Fruit fly (Drosophila melanogaster) whole organism, embryonic: ENCODE results near the gene nuf.

Experiments used
- Asciz ChIP-seq: fragments of 200-800 bp; sonication (Bioruptor generic); optimal IDR thresholded peaks from 2 replicates; lab custom pipeline; 2017; ENCODE audit warnings: missing biosample characterization, mild to moderate bottlenecking, missing genetic modification characterization, missing genetic modification reagents
- BEAF-32 ChIP-seq: fragments of 200-800 bp; sonication (Bioruptor generic); optimal IDR thresholded peaks from 3 replicates; lab custom pipeline; 2017; ENCODE audit warnings: missing biosample characterization, missing genetic modification characterization, mild to moderate bottlenecking, moderate library complexity, missing genetic modification reagents
- Blimp-1 ChIP-seq: fragments of 200-800 bp; sonication (Bioruptor generic); optimal IDR thresholded peaks from 3 replicates; lab custom pipeline; 2018; ENCODE audit warnings: missing biosample characterization, missing genetic modification characterization, mild to moderate bottlenecking, moderate library complexity, missing genetic modification reagents
- CG10366 ChIP-seq: fragments of 200-800 bp; sonication (Bioruptor generic); IDR thresholded peaks from 2 replicates; pipeline ENCODE4 v1.3.6; 2022; ENCODE audit warnings: missing biosample characterization, missing genetic modification characterization
- CG11398 ChIP-seq: fragments of 200-800 bp; sonication (Bioruptor generic); optimal IDR thresholded peaks from 2 replicates; lab custom pipeline; 2016; ENCODE audit warnings: missing biosample characterization, missing genetic modification characterization
- CG11504 ChIP-seq: fragments of 200-800 bp; sonication (Bioruptor generic); optimal IDR thresholded peaks from 3 replicates; lab custom pipeline; 2019; ENCODE audit warnings: missing biosample characterization, mild to moderate bottlenecking, missing genetic modification characterization, moderate library complexity
- CG12219 ChIP-seq: fragments of 200-800 bp; sonication (Bioruptor generic); optimal IDR thresholded peaks from 3 replicates; lab custom pipeline; 2018; ENCODE audit warnings: missing biosample characterization, mild to moderate bottlenecking, missing genetic modification characterization
- CG14050 ChIP-seq: fragments of 200-800 bp; sonication (Bioruptor generic); IDR thresholded peaks from 3 replicates; pipeline ENCODE4 v1.3.6; 2022; ENCODE audit warnings: missing biosample characterization, missing genetic modification characterization
- CG1603 ChIP-seq: fragments of 200-800 bp; sonication (Bioruptor generic); optimal IDR thresholded peaks from 2 replicates; lab custom pipeline; 2019; ENCODE audit warnings: missing biosample characterization, mild to moderate bottlenecking, missing genetic modification characterization, moderate library complexity
- CG1792 ChIP-seq: fragments of 200-800 bp; sonication (Bioruptor generic); optimal IDR thresholded peaks from 2 replicates; lab custom pipeline; 2016; ENCODE audit warnings: missing biosample characterization, missing genetic modification characterization
- CG2129 ChIP-seq: fragments of 200-800 bp; sonication (Bioruptor generic); IDR thresholded peaks from 2 replicates; pipeline ENCODE4 v1.3.6; 2022; ENCODE audit warnings: missing biosample characterization, missing genetic modification characterization; ENCODE audit not compliant: partially characterized antibody
- CG3065 ChIP-seq: fragments of 200-800 bp; sonication (Bioruptor generic); optimal IDR thresholded peaks from 2 replicates; lab custom pipeline; 2016; ENCODE audit warnings: missing biosample characterization, missing genetic modification characterization
- CG32767 ChIP-seq: fragments of 200-800 bp; sonication (Bioruptor generic); IDR thresholded peaks from 2 replicates; pipeline ENCODE4 v1.3.6; 2022; ENCODE audit warnings: missing biosample characterization, missing genetic modification characterization
- CG5245 ChIP-seq: fragments of 200-800 bp; sonication (Bioruptor generic); optimal IDR thresholded peaks from 3 replicates; lab custom pipeline; 2016; ENCODE audit warnings: missing biosample characterization, missing genetic modification characterization
- CG6689 ChIP-seq: fragments of 200-800 bp; sonication (Bioruptor generic); IDR thresholded peaks from 2 replicates; pipeline ENCODE4 v1.3.6; 2022; ENCODE audit warnings: missing biosample characterization, missing genetic modification characterization
- CG6765 ChIP-seq: fragments of 200-800 bp; sonication (Bioruptor generic); optimal IDR thresholded peaks from 3 replicates; lab custom pipeline; 2017; ENCODE audit warnings: missing biosample characterization, mild to moderate bottlenecking, missing genetic modification characterization
- CG7928 ChIP-seq: fragments of 200-800 bp; sonication (Bioruptor generic); optimal IDR thresholded peaks from 2 replicates; lab custom pipeline; 2017; ENCODE audit warnings: missing biosample characterization, mild to moderate bottlenecking, missing genetic modification characterization
- CG8281 ChIP-seq: fragments of 200-800 bp; sonication (Bioruptor generic); optimal IDR thresholded peaks from 2 replicates; lab custom pipeline; 2018; ENCODE audit warnings: missing biosample characterization, mild to moderate bottlenecking, missing genetic modification characterization, moderate library complexity
- CG9876 ChIP-seq: fragments of 200-800 bp; sonication (Bioruptor generic); optimal IDR thresholded peaks from 2 replicates; lab custom pipeline; 2016; ENCODE audit warnings: missing biosample characterization, missing genetic modification characterization
- D19B ChIP-seq: fragments of 200-800 bp; sonication (Bioruptor generic); optimal IDR thresholded peaks from 2 replicates; lab custom pipeline; 2017; ENCODE audit warnings: missing biosample characterization, mild to moderate bottlenecking, missing genetic modification characterization
- Dad ChIP-seq: fragments of 200-800 bp; sonication (Bioruptor generic); optimal IDR thresholded peaks from 3 replicates; lab custom pipeline; 2016; ENCODE audit warnings: missing biosample characterization, missing genetic modification characterization
- Drgx ChIP-seq: fragments of 200-800 bp; sonication (Bioruptor generic); IDR thresholded peaks from 2 replicates; pipeline ENCODE4 v1.3.6; 2022; ENCODE audit warnings: missing biosample characterization, missing genetic modification characterization
- Hand ChIP-seq: fragments of 200-800 bp; sonication (Bioruptor generic); optimal IDR thresholded peaks from 2 replicates; lab custom pipeline; 2017; ENCODE audit warnings: mild to moderate bottlenecking, missing biosample characterization, missing genetic modification reagents, missing genetic modification characterization
- MTF-1 ChIP-seq: fragments of 200-800 bp; sonication (Bioruptor generic); optimal IDR thresholded peaks from 2 replicates; lab custom pipeline; 2018; ENCODE audit warnings: missing biosample characterization, mild to moderate bottlenecking, missing genetic modification characterization, borderline replicate concordance
- Mrtf ChIP-seq: fragments of 200-800 bp; sonication (Bioruptor generic); IDR thresholded peaks from 3 replicates; pipeline ENCODE4 v1.3.6; 2022; ENCODE audit warnings: missing biosample characterization, missing genetic modification characterization
- Oaz ChIP-seq: fragments of 200-800 bp; sonication (Bioruptor generic); IDR thresholded peaks from 2 replicates; pipeline ENCODE4 v1.3.6; 2022; ENCODE audit warnings: missing biosample characterization, missing genetic modification characterization
- Rx ChIP-seq: fragments of 200-800 bp; sonication (Bioruptor generic); IDR thresholded peaks from 2 replicates; pipeline ENCODE4 v1.3.6; 2022; ENCODE audit warnings: missing biosample characterization, missing genetic modification characterization
- Scr ChIP-seq: fragments of 200-800 bp; sonication (Bioruptor generic); IDR thresholded peaks from 2 replicates; pipeline ENCODE4 v1.3.6; 2022; ENCODE audit warnings: missing biosample characterization, missing genetic modification characterization; ENCODE audit not compliant: partially characterized antibody
- Sry-δ ChIP-seq: fragments of 200-800 bp; sonication (Bioruptor generic); optimal IDR thresholded peaks from 2 replicates; lab custom pipeline; 2016; ENCODE audit warnings: missing biosample characterization, missing genetic modification characterization
- Xbp1 ChIP-seq: fragments of 200-800 bp; sonication (Bioruptor generic); optimal IDR thresholded peaks from 3 replicates; lab custom pipeline; 2016; ENCODE audit warnings: missing biosample characterization, mild to moderate bottlenecking, missing genetic modification characterization
- amos ChIP-seq: fragments of 200-800 bp; sonication (Bioruptor generic); IDR thresholded peaks from 2 replicates; pipeline ENCODE4 v1.3.6; 2022; ENCODE audit warnings: missing biosample characterization, missing genetic modification characterization; ENCODE audit not compliant: partially characterized antibody
- az2 ChIP-seq: fragments of 200-800 bp; sonication (Bioruptor generic); optimal IDR thresholded peaks from 3 replicates; lab custom pipeline; 2016; ENCODE audit warnings: missing biosample characterization, missing genetic modification characterization
- bigmax ChIP-seq: fragments of 200-800 bp; sonication (Bioruptor generic); optimal IDR thresholded peaks from 2 replicates; lab custom pipeline; 2018; ENCODE audit warnings: missing biosample characterization, mild to moderate bottlenecking, missing genetic modification characterization
- cato ChIP-seq: fragments of 200-800 bp; sonication (Bioruptor generic); optimal IDR thresholded peaks from 2 replicates; lab custom pipeline; 2016; ENCODE audit warnings: missing biosample characterization, missing genetic modification characterization, borderline replicate concordance
- dysf ChIP-seq: fragments of 200-800 bp; sonication (Bioruptor generic); IDR thresholded peaks from 3 replicates; pipeline ENCODE4 v1.3.6; 2022; ENCODE audit warnings: missing biosample characterization, missing genetic modification characterization
- fd96Cb ChIP-seq: fragments of 200-800 bp; sonication (Bioruptor generic); optimal IDR thresholded peaks from 2 replicates; lab custom pipeline; 2018; ENCODE audit warnings: missing biosample characterization, mild to moderate bottlenecking, missing genetic modification characterization, moderate library complexity
- gsb ChIP-seq: fragments of 200-800 bp; sonication (Bioruptor generic); IDR thresholded peaks from 2 replicates; pipeline ENCODE4 v1.3.6; 2022; ENCODE audit warnings: missing biosample characterization, missing genetic modification characterization
- gt ChIP-seq: fragments of 200-800 bp; sonication (Bioruptor generic); IDR thresholded peaks from 2 replicates; pipeline ENCODE4 v1.3.6; 2022; ENCODE audit warnings: missing biosample characterization, missing genetic modification characterization
- hth ChIP-seq: fragments of >200 bp; optimal IDR thresholded peaks from 2 replicates; lab custom pipeline; 2017; ENCODE audit warnings: inconsistent platforms
- kay ChIP-seq: fragments of 200-800 bp; sonication (Bioruptor generic); optimal IDR thresholded peaks from 2 replicates; lab custom pipeline; 2016; ENCODE audit warnings: missing biosample characterization, missing genetic modification characterization
- lola ChIP-seq, 3 experiments: fragments of >200 bp in 2 of 3; fragments of 200-800 bp in 1 of 3; sonication (Bioruptor generic) in 1 of 3; optimal IDR thresholded peaks; 2 replicates each; lab custom pipeline; 2017 to 2019; ENCODE audit warnings: missing biosample characterization in 3 of 3, missing genetic modification characterization in 3 of 3, mild to moderate bottlenecking in 1 of 3, moderate library complexity in 1 of 3
- lov ChIP-seq, 2 experiments: fragments of 200-800 bp in 1 of 2; fragments of >200 bp in 1 of 2; sonication (Bioruptor generic) in 1 of 2; IDR thresholded peaks in 1 of 2; optimal IDR thresholded peaks in 1 of 2; 2 replicates in 1 of 2; 3 replicates in 1 of 2; pipeline versions ENCODE4 v1.3.6 to Lab custom; 2017 to 2022; ENCODE audit warnings: missing biosample characterization in 1 of 2, missing genetic modification characterization in 1 of 2
- p53 ChIP-seq: fragments of 200-800 bp; sonication (Bioruptor generic); optimal IDR thresholded peaks from 2 replicates; lab custom pipeline; 2016; ENCODE audit warnings: missing biosample characterization, missing genetic modification characterization
- pan ChIP-seq, 4 experiments: fragments of >200 bp in 3 of 4; fragments of 200-800 bp in 1 of 4; sonication (Bioruptor generic) in 1 of 4; optimal IDR thresholded peaks in 3 of 4; IDR thresholded peaks in 1 of 4; 2 replicates each; pipeline versions ENCODE4 v1.3.6 to Lab custom; 2017 to 2022; ENCODE audit warnings: missing biosample characterization in 2 of 4, missing genetic modification characterization in 2 of 4, mixed read lengths in 1 of 4
- pfk ChIP-seq: fragments of 200-800 bp; sonication (Bioruptor generic); optimal IDR thresholded peaks from 2 replicates; lab custom pipeline; 2018; ENCODE audit warnings: missing biosample characterization, mild to moderate bottlenecking, missing genetic modification characterization, moderate library complexity
- pros ChIP-seq: fragments of 200-800 bp; sonication (Bioruptor generic); optimal IDR thresholded peaks from 3 replicates; lab custom pipeline; 2019; ENCODE audit warnings: missing biosample characterization, mild to moderate bottlenecking, missing genetic modification characterization, moderate library complexity
- psq ChIP-seq: fragments of 200-800 bp; sonication (Bioruptor generic); optimal IDR thresholded peaks from 2 replicates; lab custom pipeline; 2017; ENCODE audit warnings: missing biosample characterization, missing genetic modification characterization
- ranshi ChIP-seq: fragments of 200-800 bp; sonication (Bioruptor generic); IDR thresholded peaks from 2 replicates; pipeline ENCODE4 v1.3.6; 2022; ENCODE audit warnings: missing biosample characterization, missing genetic modification characterization
- tio ChIP-seq: fragments of 200-800 bp; sonication (Bioruptor generic); optimal IDR thresholded peaks from 2 replicates; lab custom pipeline; 2017; ENCODE audit warnings: missing biosample characterization, missing genetic modification characterization, inconsistent platforms
- toy ChIP-seq: fragments of 200-800 bp; sonication (Bioruptor generic); IDR thresholded peaks from 2 replicates; pipeline ENCODE4 v1.3.6; 2022; ENCODE audit warnings: missing biosample characterization, missing genetic modification characterization

The nuf gene

DNA sequence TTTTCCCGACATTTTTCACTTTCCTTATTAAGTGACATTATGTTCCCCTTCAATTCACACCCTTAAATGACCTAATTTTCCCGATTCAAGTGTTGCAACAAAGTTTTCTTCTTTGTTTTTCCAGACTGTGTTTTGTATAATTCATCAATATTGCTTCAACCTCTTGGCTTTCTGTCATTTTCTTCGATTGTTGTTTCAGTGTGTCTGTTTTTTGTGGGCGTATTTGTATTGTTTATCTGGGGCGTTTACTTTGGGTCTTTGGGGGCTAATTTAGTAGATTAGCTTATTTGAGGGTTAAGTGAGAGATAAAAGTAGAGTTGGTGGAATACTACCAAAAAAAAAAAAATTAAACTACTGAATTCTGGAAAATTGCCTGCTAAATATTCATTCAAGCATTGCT, 5.0 kb downstream of the nuf start (continued):
- TF ChIP-seq toy (GFP tag; lab: Robert Waterston, UW) (no peak), cato (no peak), Mrtf (GFP tag; lab: Robert Waterston, UW) (no peak), CG7928 (GFP tag; lab: Kevin White, UChicago) (no peak), ranshi (GFP tag; lab: Robert Waterston, UW) (no peak), BEAF-32 (GFP tag; lab: Kevin White, UChicago) (no peak), Dad (GFP tag; lab: Kevin White, UChicago) (no peak), Rx (no peak), D19B (GFP tag; lab: Kevin White, UChicago) (no peak), fd96Cb (tag; lab: Kevin White, UChicago) (no peak), CG11398 (GFP tag; lab: Kevin White, UChicago) (peak; percentile 64), CG10366 (0 out of 2 replicates have a peak, but pooled peaks have one; percentile 14), az2 (GFP tag; lab: Kevin White, UChicago) (no peak), psq (GFP tag; lab: Kevin White, UChicago) (no peak), CG1792 (no peak), Asciz (peak; percentile 80), pfk (GFP tag; lab: Kevin White, UChicago) (no peak), Drgx (GFP tag; lab: Robert Waterston, UW) (no peak), lola (GFP tag; optimal IDR thresholded peaks at IDR 0.05; lab: Kevin White, UChicago) (no peak), CG9876 (GFP tag; lab: Kevin White, UChicago) (peak; percentile 1), dysf (GFP tag; lab: Robert Waterston, UW) (no peak), Xbp1 (GFP tag; lab: Kevin White, UChicago) (no peak), MTF-1 (GFP tag; lab: Kevin White, UChicago) (peak; percentile 72), CG5245 (GFP tag; lab: Kevin White, UChicago) (no peak), bigmax (GFP tag; lab: Kevin White, UChicago) (no peak), CG2129 (GFP tag; lab: Robert Waterston, UW) (no peak), CG8281 (tag; lab: Kevin White, UChicago) (peak; percentile 51), gt (GFP tag; lab: Robert Waterston, UW) (no peak), kay (GFP tag; lab: Kevin White, UChicago) (no peak), Blimp-1 (GFP tag; lab: Kevin White, UChicago) (peak; percentile 53), CG3065 (GFP tag; lab: Kevin White, UChicago) (peak; percentile 22), Sry-δ (no peak), Oaz (GFP tag; lab: Robert Waterston, UW) (no peak), CG6689 (GFP tag; lab: Robert Waterston, UW) (no peak), pros (GFP tag; lab: Kevin White, UChicago) (no peak), CG11504 (tag; lab: Kevin White, UChicago) (peak; percentile 44), CG14050 (peak; percentile 38; the same call in 1 of the 3 replicates), Hand (GFP tag; lab: Kevin White, UChicago) (no peak), CG6765 (GFP tag; lab: Kevin White, UChicago) (peak; percentile 26), pan (optimal IDR thresholded peaks at IDR 0.05; lab: Kevin White, UChicago) (no peak), pan (GFP tag; optimal IDR thresholded peaks at IDR 0.05 in 1 of 2, IDR thresholded peaks at IDR 0.05 in 1 of 2) (peak in 1 of 2 experiments; percentile 9), CG32767 (no peak), tio (GFP tag; lab: Kevin White, UChicago) (peak; percentile 17), hth (lab: Kevin White, UChicago) (no peak), CG1603 (no peak), lov (optimal IDR thresholded peaks at IDR 0.05; lab: Kevin White, UChicago) (no peak), lov (GFP tag; IDR thresholded peaks at IDR 0.05; lab: Robert Waterston, UW) (no peak), Scr (GFP tag; lab: Robert Waterston, UW) (no peak), CG12219 (GFP tag; lab: Kevin White, UChicago) (peak; percentile 35), p53 (GFP tag; lab: Kevin White, UChicago) (no peak), gsb (no peak), amos (GFP tag; lab: Robert Waterston, UW) (no peak)
